Fruit fly (Drosophila melanogaster) whole organism, embryonic: Measurements from ENCODE around the gene gish.

Experiments
- Blimp-1 ChIP-seq: fragments of 200-800 bp; sonication (Bioruptor generic); optimal IDR thresholded peaks from 3 replicates; lab custom pipeline; 2018; ENCODE audit warnings: missing biosample characterization, missing genetic modification characterization, mild to moderate bottlenecking, moderate library complexity, missing genetic modification reagents
- CG10462 ChIP-seq: fragments of 200-800 bp; sonication (Bioruptor generic); optimal IDR thresholded peaks from 2 replicates; lab custom pipeline; 2016; ENCODE audit warnings: missing biosample characterization, missing genetic modification characterization
- CG12071 ChIP-seq: fragments of 200-800 bp; sonication (Bioruptor generic); optimal IDR thresholded peaks from 3 replicates; lab custom pipeline; 2018; ENCODE audit warnings: missing biosample characterization, mild to moderate bottlenecking, missing genetic modification characterization
- CG12299 ChIP-seq: fragments of 200-800 bp; sonication (Bioruptor generic); optimal IDR thresholded peaks from 2 replicates; lab custom pipeline; 2018; ENCODE audit warnings: missing biosample characterization, mild to moderate bottlenecking, missing genetic modification characterization
- CG12942 ChIP-seq: fragments of 200-800 bp; sonication (Bioruptor generic); optimal IDR thresholded peaks from 3 replicates; lab custom pipeline; 2016; ENCODE audit warnings: missing biosample characterization, missing genetic modification characterization
- CG14050 ChIP-seq: fragments of 200-800 bp; sonication (Bioruptor generic); IDR thresholded peaks from 3 replicates; pipeline ENCODE4 v1.3.6; 2022; ENCODE audit warnings: missing biosample characterization, missing genetic modification characterization
- CG14710 ChIP-seq: fragments of 200-800 bp; sonication (Bioruptor generic); optimal IDR thresholded peaks from 3 replicates; lab custom pipeline; 2019; ENCODE audit warnings: missing biosample characterization, mild to moderate bottlenecking, missing genetic modification characterization, moderate library complexity
- CG15269 ChIP-seq: fragments of 200-800 bp; sonication (Bioruptor generic); optimal IDR thresholded peaks from 2 replicates; lab custom pipeline; 2018; ENCODE audit warnings: missing biosample characterization, mild to moderate bottlenecking, missing genetic modification characterization, moderate library complexity
- CG1603 ChIP-seq: fragments of 200-800 bp; sonication (Bioruptor generic); optimal IDR thresholded peaks from 2 replicates; lab custom pipeline; 2019; ENCODE audit warnings: missing biosample characterization, mild to moderate bottlenecking, missing genetic modification characterization, moderate library complexity
- CG16815 ChIP-seq: fragments of 200-800 bp; sonication (Bioruptor generic); optimal IDR thresholded peaks from 3 replicates; lab custom pipeline; 2017; ENCODE audit warnings: missing biosample characterization, mild to moderate bottlenecking, missing genetic modification characterization
- CG17361 ChIP-seq: fragments of 200-800 bp; sonication (Bioruptor generic); IDR thresholded peaks from 3 replicates; pipeline ENCODE4 v1.3.6; 2022; ENCODE audit warnings: missing biosample characterization, missing genetic modification characterization
- CG18262 ChIP-seq: fragments of 200-800 bp; optimal IDR thresholded peaks from 3 replicates; lab custom pipeline; 2019; ENCODE audit warnings: missing biosample characterization, mild to moderate bottlenecking, missing genetic modification characterization, moderate library complexity
- CG18764 ChIP-seq: fragments of 200-800 bp; sonication (Bioruptor generic); optimal IDR thresholded peaks from 3 replicates; lab custom pipeline; 2016; ENCODE audit warnings: missing biosample characterization, missing genetic modification characterization
- CG2202 ChIP-seq: fragments of 200-800 bp; sonication (Bioruptor generic); optimal IDR thresholded peaks from 2 replicates; lab custom pipeline; 2018; ENCODE audit warnings: missing biosample characterization, mild to moderate bottlenecking, missing genetic modification characterization
- CG30403 ChIP-seq: fragments of 200-800 bp; sonication (Bioruptor generic); optimal IDR thresholded peaks from 3 replicates; lab custom pipeline; 2016; ENCODE audit warnings: missing biosample characterization, missing genetic modification characterization
- CG32772 ChIP-seq: fragments of 200-800 bp; sonication (Bioruptor generic); IDR thresholded peaks from 2 replicates; pipeline ENCODE4 v1.3.6; 2022; ENCODE audit warnings: missing biosample characterization, missing genetic modification characterization
- CG34224 ChIP-seq: fragments of 200-800 bp; sonication (Bioruptor generic); IDR thresholded peaks from 3 replicates; pipeline ENCODE4 v1.3.6; 2022; ENCODE audit warnings: missing biosample characterization, missing genetic modification characterization; ENCODE audit not compliant: partially characterized antibody
- CG4360 ChIP-seq: fragments of 200-800 bp; sonication (Bioruptor generic); IDR thresholded peaks from 2 replicates; pipeline ENCODE4 v1.3.6; 2022; ENCODE audit warnings: missing biosample characterization, missing genetic modification characterization
- CG6175 ChIP-seq: fragments of 200-800 bp; sonication (Bioruptor generic); IDR thresholded peaks from 3 replicates; pipeline ENCODE4 v1.3.6; 2022; ENCODE audit warnings: missing biosample characterization, missing genetic modification characterization
- CG6654 ChIP-seq: fragments of 200-800 bp; sonication (Bioruptor generic); optimal IDR thresholded peaks from 2 replicates; lab custom pipeline; 2017; ENCODE audit warnings: missing biosample characterization, mild to moderate bottlenecking, missing genetic modification characterization
- CG7271 ChIP-seq: fragments of 200-800 bp; sonication (Bioruptor generic); optimal IDR thresholded peaks from 2 replicates; lab custom pipeline; 2018; ENCODE audit warnings: missing biosample characterization, mild to moderate bottlenecking, missing genetic modification characterization, moderate library complexity
- CG7745 ChIP-seq: fragments of 200-800 bp; sonication (Bioruptor generic); optimal IDR thresholded peaks from 2 replicates; lab custom pipeline; 2018; ENCODE audit warnings: missing biosample characterization, mild to moderate bottlenecking, missing genetic modification characterization, moderate library complexity
- CG9215 ChIP-seq: fragments of 200-800 bp; sonication (Bioruptor generic); IDR thresholded peaks from 2 replicates; pipeline ENCODE4 v1.3.6; 2022; ENCODE audit warnings: missing biosample characterization, missing genetic modification characterization
- CG9932 ChIP-seq: fragments of 200-800 bp; sonication (Bioruptor generic); IDR thresholded peaks from 2 replicates; pipeline ENCODE4 v1.3.6; 2022; ENCODE audit warnings: missing biosample characterization, missing genetic modification characterization
- Elba2 ChIP-seq: fragments of 200-800 bp; sonication (Bioruptor generic); optimal IDR thresholded peaks from 3 replicates; lab custom pipeline; 2016; ENCODE audit warnings: missing biosample characterization, missing genetic modification characterization
- Ets65A ChIP-seq: fragments of 200-800 bp; sonication (Bioruptor generic); peaks from one replicate; lab custom pipeline; 2016; ENCODE audit warnings: missing biosample characterization, missing genetic modification characterization
- H2.0 ChIP-seq: fragments of 200-800 bp; sonication (Bioruptor generic); IDR thresholded peaks from 2 replicates; pipeline ENCODE4 v1.3.6; 2022; ENCODE audit warnings: missing biosample characterization, missing genetic modification characterization
- Hr3 ChIP-seq: fragments of 200-800 bp; sonication (Bioruptor generic); optimal IDR thresholded peaks from 3 replicates; lab custom pipeline; 2016; ENCODE audit warnings: missing biosample characterization, missing genetic modification characterization
- Hr39 ChIP-seq: fragments of >200 bp; optimal IDR thresholded peaks from 2 replicates; lab custom pipeline; 2017
- Neu2 ChIP-seq: fragments of 200-800 bp; sonication (Bioruptor generic); optimal IDR thresholded peaks from 3 replicates; lab custom pipeline; 2016; ENCODE audit warnings: missing biosample characterization, missing genetic modification characterization, borderline replicate concordance
- Poxn ChIP-seq: fragments of 200-800 bp; sonication (Bioruptor generic); IDR thresholded peaks from 2 replicates; pipeline ENCODE4 v1.3.6; 2022; ENCODE audit warnings: missing biosample characterization, missing genetic modification characterization
- Rfx ChIP-seq: fragments of 200-800 bp; sonication (Bioruptor generic); IDR thresholded peaks from 2 replicates; pipeline ENCODE4 v1.3.6; 2022; ENCODE audit warnings: missing biosample characterization, missing genetic modification characterization
- Trl ChIP-seq, 3 experiments: fragments of >200 bp in 2 of 3; fragments of 200-800 bp in 1 of 3; sonication (Bioruptor generic) in 1 of 3; optimal IDR thresholded peaks; 2 replicates in 1 of 3; 3 replicates in 2 of 3; lab custom pipeline; 2016 to 2017; ENCODE audit warnings: missing biosample characterization in 1 of 3, missing genetic modification characterization in 1 of 3
- Vsx1 ChIP-seq: fragments of 200-800 bp; sonication (Bioruptor generic); optimal IDR thresholded peaks from 2 replicates; lab custom pipeline; 2017; ENCODE audit warnings: missing biosample characterization, mild to moderate bottlenecking, missing genetic modification characterization, missing genetic modification reagents
- ac ChIP-seq: fragments of 200-800 bp; sonication (Bioruptor generic); optimal IDR thresholded peaks from 3 replicates; lab custom pipeline; 2017; ENCODE audit warnings: missing biosample characterization, mild to moderate bottlenecking, missing genetic modification characterization
- az2 ChIP-seq: fragments of 200-800 bp; sonication (Bioruptor generic); optimal IDR thresholded peaks from 3 replicates; lab custom pipeline; 2016; ENCODE audit warnings: missing biosample characterization, missing genetic modification characterization
- bsh ChIP-seq, 2 experiments: fragments of 200-800 bp; sonication (Bioruptor generic); optimal IDR thresholded peaks; 2 replicates each; lab custom pipeline; 2017 to 2018; ENCODE audit warnings: mild to moderate bottlenecking in 2 of 2, missing biosample characterization in 2 of 2, missing genetic modification characterization in 2 of 2, moderate library complexity in 1 of 2
- crp ChIP-seq, 2 experiments: fragments of 200-800 bp; sonication (Bioruptor generic); optimal IDR thresholded peaks; 2 replicates in 1 of 2; 3 replicates in 1 of 2; lab custom pipeline; 2017; ENCODE audit warnings: missing biosample characterization in 2 of 2, missing genetic modification characterization in 2 of 2, mild to moderate bottlenecking in 1 of 2, moderate library complexity in 1 of 2
- eve ChIP-seq, 2 experiments: fragments of >200 bp; optimal IDR thresholded peaks; 2 replicates each; lab custom pipeline; 2017; ENCODE audit warnings: missing biosample characterization in 2 of 2, missing genetic modification characterization in 2 of 2
- fu2 ChIP-seq: fragments of 200-800 bp; sonication (Bioruptor generic); optimal IDR thresholded peaks from 2 replicates; lab custom pipeline; 2016; ENCODE audit warnings: missing biosample characterization, missing genetic modification characterization
- gfzf ChIP-seq: fragments of 200-800 bp; sonication (Bioruptor generic); optimal IDR thresholded peaks from 2 replicates; lab custom pipeline; 2016; ENCODE audit warnings: missing biosample characterization, mild to moderate bottlenecking, missing genetic modification characterization, moderate library complexity
- pb ChIP-seq: fragments of 200-800 bp; sonication (Bioruptor generic); optimal IDR thresholded peaks from 3 replicates; lab custom pipeline; 2016; ENCODE audit warnings: missing biosample characterization, missing genetic modification characterization
- psq ChIP-seq: fragments of 200-800 bp; sonication (Bioruptor generic); optimal IDR thresholded peaks from 2 replicates; lab custom pipeline; 2017; ENCODE audit warnings: missing biosample characterization, missing genetic modification characterization
- sc ChIP-seq, 3 experiments: fragments of >200 bp in 2 of 3; fragments of 200-800 bp in 1 of 3; sonication (Bioruptor generic) in 1 of 3; optimal IDR thresholded peaks; 2 replicates in 2 of 3; 3 replicates in 1 of 3; lab custom pipeline; 2017; ENCODE audit warnings: mild to moderate bottlenecking in 1 of 3, missing biosample characterization in 1 of 3, missing genetic modification characterization in 1 of 3, missing genetic modification reagents in 1 of 3
- slbo ChIP-seq: fragments of 200-800 bp; sonication (Bioruptor generic); IDR thresholded peaks from 2 replicates; pipeline ENCODE4 v1.3.6; 2022; ENCODE audit warnings: missing biosample characterization, missing genetic modification characterization
- stc ChIP-seq: fragments of 200-800 bp; sonication (Bioruptor generic); IDR thresholded peaks from 2 replicates; pipeline ENCODE4 v1.3.6; 2022; ENCODE audit warnings: missing biosample characterization, missing genetic modification characterization
- ttk ChIP-seq: fragments of 200-800 bp; sonication (Bioruptor generic); IDR thresholded peaks from 2 replicates; pipeline ENCODE4 v2.1.2; 2022; ENCODE audit warnings: missing biosample characterization, missing genetic modification characterization
- zfh2 ChIP-seq: fragments of 200-800 bp; sonication (Bioruptor generic); optimal IDR thresholded peaks from 2 replicates; lab custom pipeline; 2016; ENCODE audit warnings: missing biosample characterization, missing genetic modification characterization

Gene gish

dm6 chr3R:16337053-16337385 is 64.8 kb downstream of the gish start (continued):
- TF ChIP-seq CG32772 (GFP tag; lab: Robert Waterston, UW): 0 out of 2 replicates have a peak, but pooled peaks have one; percentile 26
- peak; percentile 48 for TF ChIP-seq CG30403 (GFP tag; lab: Kevin White, UChicago)
- TF ChIP-seq CG7745 (tag; lab: Kevin White, UChicago): peak; percentile 65
- no peak for TF ChIP-seq CG9932 (GFP tag; lab: Robert Waterston, UW)
- peak; percentile 76 for TF ChIP-seq CG14710 (tag; lab: Kevin White, UChicago)
- peak; percentile 74 for TF ChIP-seq CG2202 (tag; lab: Kevin White, UChicago)
- peak in 1 of 2 experiments; percentile 66 for TF ChIP-seq eve (GFP tag; optimal IDR thresholded peaks at IDR 0.05; lab: Kevin White, UChicago)
- no peak for TF ChIP-seq CG6654
- peak; percentile 83 for TF ChIP-seq CG18262 (tag; lab: Kevin White, UChicago)
- no peak for TF ChIP-seq Trl (optimal IDR thresholded peaks at IDR 0.05; lab: Kevin White, UChicago)
- TF ChIP-seq Trl (GFP tag; optimal IDR thresholded peaks at IDR 0.05; lab: Kevin White, UChicago): peak; percentile 65
- no peak for TF ChIP-seq CG9215 (GFP tag; lab: Robert Waterston, UW)
- TF ChIP-seq Vsx1 (GFP tag; lab: Kevin White, UChicago): no peak
- TF ChIP-seq psq (GFP tag; lab: Kevin White, UChicago): peak; percentile 5
- TF ChIP-seq Elba2 (GFP tag; lab: Kevin White, UChicago): peak; percentile 39
- peak; percentile 56 for TF ChIP-seq Hr3
- no peak for TF ChIP-seq stc
- no peak for TF ChIP-seq sc (optimal IDR thresholded peaks at IDR 0.05; lab: Kevin White, UChicago)
- no peak for TF ChIP-seq sc (GFP tag; optimal IDR thresholded peaks at IDR 0.05; lab: Kevin White, UChicago)
- no peak for TF ChIP-seq CG4360 (GFP tag; lab: Robert Waterston, UW)
- TF ChIP-seq slbo (GFP tag; lab: Robert Waterston, UW): no peak
- no peak for TF ChIP-seq Poxn (GFP tag; lab: Robert Waterston, UW)
- TF ChIP-seq CG10462: peak; percentile 36
- TF ChIP-seq pb: peak; percentile 3
- peak; percentile 62 for TF ChIP-seq az2 (GFP tag; lab: Kevin White, UChicago)
- TF ChIP-seq gfzf (GFP tag; lab: Kevin White, UChicago): no peak
- TF ChIP-seq Hr39 (lab: Kevin White, UChicago): no peak
- no peak for TF ChIP-seq CG6175 (GFP tag; lab: Robert Waterston, UW)
- TF ChIP-seq CG7271 (tag; lab: Kevin White, UChicago): peak; percentile 38
- TF ChIP-seq CG18764 (GFP tag; lab: Kevin White, UChicago): peak; percentile 19
- peak; percentile 29; the same call in 1 of the 3 replicates for TF ChIP-seq CG17361 (GFP tag; lab: Robert Waterston, UW)
- no peak for TF ChIP-seq CG15269
- no peak for TF ChIP-seq zfh2 (GFP tag; lab: Kevin White, UChicago)
- peak; percentile 37; the same call in 1 of the 2 replicates for TF ChIP-seq ttk (GFP tag; lab: Robert Waterston, UW)
- peak; percentile 3 for TF ChIP-seq Ets65A (GFP tag; lab: Kevin White, UChicago)
- no peak for TF ChIP-seq Rfx (GFP tag; lab: Robert Waterston, UW)
- peak; percentile 56 to 74 for TF ChIP-seq bsh (GFP tag; optimal IDR thresholded peaks at IDR 0.05; lab: Kevin White, UChicago)
- 0 out of 2 replicates have a peak, but pooled peaks have one; percentile 2 for TF ChIP-seq H2.0
- peak; percentile 86 for TF ChIP-seq CG1603 (tag; lab: Kevin White, UChicago)
- TF ChIP-seq CG16815 (GFP tag; lab: Kevin White, UChicago): peak; percentile 77
- TF ChIP-seq CG14050 (GFP tag; lab: Robert Waterston, UW): no peak
- no peak for TF ChIP-seq crp (GFP tag; optimal IDR thresholded peaks at IDR 0.05; lab: Kevin White, UChicago)
- TF ChIP-seq Neu2 (GFP tag; lab: Kevin White, UChicago): peak; percentile 71
- peak; percentile 62 for TF ChIP-seq Blimp-1 (GFP tag; lab: Kevin White, UChicago)
- TF ChIP-seq CG12942 (GFP tag; lab: Kevin White, UChicago): peak; percentile 1
- TF ChIP-seq fu2 (GFP tag; lab: Kevin White, UChicago): no peak
- TF ChIP-seq CG34224 (GFP tag; lab: Robert Waterston, UW): no peak
- TF ChIP-seq CG12299 (tag; lab: Kevin White, UChicago): no peak
- TF ChIP-seq ac: peak; percentile 91
- TF ChIP-seq CG12071 (GFP tag; lab: Kevin White, UChicago): no peak
